Worm (Caenorhabditis elegans): ENCODE measurements around the gene scyl-1.
A peak's percentile ranks its signal among the peaks of the same experiment; 100 is the strongest.

- TF ChIP-seq ceh-16 (tag; optimal IDR thresholded peaks at IDR 0.05) = peak; percentile 44
- peak; percentile 74 for TF ChIP-seq crh-2 (tag; optimal IDR thresholded peaks at IDR 0.05)
- no peak for TF ChIP-seq lin-39 (tag; optimal IDR thresholded peaks at IDR 0.05)
- peak; percentile 56 for TF ChIP-seq gmeb-1 (tag; optimal IDR thresholded peaks at IDR 0.05)
Measured at ce11 chrV:13003378-13003777, 38.1 kb downstream of the scyl-1 start.

Data from whole organism, L2 larva.